Worm (Caenorhabditis elegans): ENCODE data around the gene srw-55.

Gene srw-55

ce11 chrV:15965114-15965513 lies 25.0 kb upstream of the srw-55 start, which contains the start of gene sri-2:
TSS of gene sri-2 (minus strand) at chrV:15965214.
- no peak for TF ChIP-seq fkh-10 (GFP tag; optimal IDR thresholded peaks at IDR 0.05)
- TF ChIP-seq ceh-6 (GFP tag; optimal IDR thresholded peaks at IDR 0.05): no peak
- no peak for TF ChIP-seq ceh-19 (GFP tag; optimal IDR thresholded peaks at IDR 0.05)
- TF ChIP-seq ttx-3 (tag; optimal IDR thresholded peaks at IDR 0.05): no peak
- no peak for TF ChIP-seq ahr-1 (tag; optimal IDR thresholded peaks at IDR 0.05)
- TF ChIP-seq pat-9 (tag; optimal IDR thresholded peaks at IDR 0.05): no peak
- TF ChIP-seq K02D7.2 (tag; optimal IDR thresholded peaks at IDR 0.05): no peak
- TF ChIP-seq ztf-16 (tag; optimal IDR thresholded peaks at IDR 0.05): no peak
- no peak for TF ChIP-seq ceh-45 (GFP tag; IDR thresholded peaks at IDR 0.05)
- no peak for TF ChIP-seq nhr-11 (tag; optimal IDR thresholded peaks at IDR 0.05)
- TF ChIP-seq hlh-8 (tag; optimal IDR thresholded peaks at IDR 0.05): no peak
- TF ChIP-seq fax-1 (tag; optimal IDR thresholded peaks at IDR 0.05): no peak
- no peak for TF ChIP-seq unc-86 (tag; optimal IDR thresholded peaks at IDR 0.05)
- TF ChIP-seq sox-2 (GFP tag; IDR thresholded peaks at IDR 0.05): no peak
- no peak for TF ChIP-seq rnt-1 (tag; optimal IDR thresholded peaks at IDR 0.05)
- no peak for TF ChIP-seq ceh-18 (tag; optimal IDR thresholded peaks at IDR 0.05)
- no peak for TF ChIP-seq pha-4 (tag; optimal IDR thresholded peaks at IDR 0.05)

DNA sequence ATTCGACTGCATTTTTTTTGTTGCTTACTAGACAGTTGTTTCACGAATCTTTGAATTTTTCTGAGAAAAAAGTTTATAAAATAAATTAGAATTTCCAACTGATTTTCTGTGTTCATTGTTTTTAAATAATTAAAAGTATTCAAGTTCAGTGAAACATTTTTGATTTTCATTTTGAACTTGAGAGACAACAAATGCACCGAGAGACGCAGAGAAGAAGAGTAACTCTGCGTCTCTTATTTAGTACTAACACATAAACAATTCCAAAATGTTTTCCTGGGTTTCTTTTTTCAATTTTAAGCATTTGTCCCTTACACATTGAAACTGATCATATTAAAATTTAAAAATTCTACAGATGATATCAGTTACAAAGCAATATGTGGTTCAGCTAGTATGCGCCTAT lies 19.3 kb upstream of the srw-55 start:
- no peak for TF ChIP-seq nhr-11 (tag; optimal IDR thresholded peaks at IDR 0.05)
- no peak for TF ChIP-seq sdc-2 (tag; optimal IDR thresholded peaks at IDR 0.05)
- no peak for TF ChIP-seq gmeb-2 (tag; optimal IDR thresholded peaks at IDR 0.05)
- no peak for TF ChIP-seq ceh-22 (tag; optimal IDR thresholded peaks at IDR 0.05)
- no peak for TF ChIP-seq fkh-6 (tag; optimal IDR thresholded peaks at IDR 0.05)
- no peak for TF ChIP-seq F13H6.1 (tag; optimal IDR thresholded peaks at IDR 0.05)
- TF ChIP-seq elt-4 (tag; optimal IDR thresholded peaks at IDR 0.05): no peak
- no peak for TF ChIP-seq hlh-8 (tag; optimal IDR thresholded peaks at IDR 0.05)
- no peak for TF ChIP-seq T23F11.4 (GFP tag; optimal IDR thresholded peaks at IDR 0.05)
- no peak for TF ChIP-seq nfya-1 (tag; optimal IDR thresholded peaks at IDR 0.05)
- TF ChIP-seq che-1 (tag; optimal IDR thresholded peaks at IDR 0.05): no peak
- no peak for TF ChIP-seq madf-2 (tag; optimal IDR thresholded peaks at IDR 0.05)
- TF ChIP-seq pat-9 (tag; optimal IDR thresholded peaks at IDR 0.05): no peak
- no peak for TF ChIP-seq tbx-2 (tag; optimal IDR thresholded peaks at IDR 0.05)
- no peak for TF ChIP-seq sox-2 (GFP tag; IDR thresholded peaks at IDR 0.05)
- TF ChIP-seq tbx-7 (tag; optimal IDR thresholded peaks at IDR 0.05): no peak
- TF ChIP-seq elt-2 (tag; optimal IDR thresholded peaks at IDR 0.05): no peak
- TF ChIP-seq pha-2 (tag; optimal IDR thresholded peaks at IDR 0.05): no peak

- TF ChIP-seq unc-86 (tag; optimal IDR thresholded peaks at IDR 0.05) (no peak), K09A11.1 (tag; optimal IDR thresholded peaks at IDR 0.05; ENCODE audit: insufficient read depth) (no peak), fkh-6 (tag; optimal IDR thresholded peaks at IDR 0.05) (no peak), ceh-34 (tag; optimal IDR thresholded peaks at IDR 0.05) (no peak), sox-2 (GFP tag; IDR thresholded peaks at IDR 0.05) (no peak), pha-2 (tag; optimal IDR thresholded peaks at IDR 0.05) (no peak)
Measured at ce11 chrV:15957098-15957497, 16.9 kb upstream of the srw-55 start, which contains the start of gene F36G9.3. TSS of gene F36G9.3 (plus strand) at chrV:15957398.

DNA sequence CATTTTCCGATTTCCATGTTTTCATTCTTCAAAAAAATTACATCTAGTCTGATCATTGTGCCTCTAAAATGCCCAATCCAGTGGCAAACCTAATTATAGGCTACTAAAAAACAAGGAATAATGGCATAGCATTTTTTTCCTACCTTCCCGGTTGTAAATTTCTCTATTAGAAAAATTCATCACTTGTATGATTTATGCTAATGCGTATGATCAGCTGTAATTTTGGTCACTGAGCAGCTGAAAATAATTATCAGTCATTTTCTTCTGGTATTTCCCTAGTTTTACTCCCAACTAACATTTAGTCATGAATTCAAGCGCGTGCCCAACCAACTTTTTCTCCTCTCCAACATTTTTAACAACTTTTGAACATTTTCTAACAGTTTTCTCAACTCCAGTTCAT lies 15.3 kb upstream of the srw-55 start, which contains the start of gene srh-186:
srh-186 (plus strand) TSS at position 301 of the 400 bp plus-strand sequence.
- TF ChIP-seq ceh-9 (tag; optimal IDR thresholded peaks at IDR 0.05) (no peak), hlh-13 (GFP tag; optimal IDR thresholded peaks at IDR 0.05) (no peak), unc-55 (GFP tag; optimal IDR thresholded peaks at IDR 0.05) (no peak), hlh-30 (tag; optimal IDR thresholded peaks at IDR 0.05; ENCODE audit: insufficient read depth) (no peak), lim-6 (tag; optimal IDR thresholded peaks at IDR 0.05) (no peak), fkh-10 (GFP tag; optimal IDR thresholded peaks at IDR 0.05) (no peak), sox-4 (tag; optimal IDR thresholded peaks at IDR 0.05) (no peak)
